Fruit fly (Drosophila melanogaster) whole organism, embryonic: Measurements from ENCODE around the gene Rpn10.

ENCODE experiments used
- B-H2 ChIP-seq: fragments of 200-800 bp; sonication (Bioruptor generic); optimal IDR thresholded peaks from 2 replicates; lab custom pipeline; 2018; ENCODE audit warnings: missing biosample characterization, mild to moderate bottlenecking, missing genetic modification characterization
- Bgb ChIP-seq: fragments of 200-800 bp; sonication (Bioruptor generic); IDR thresholded peaks from 2 replicates; pipeline ENCODE4 v1.3.6; 2022; ENCODE audit warnings: missing biosample characterization, missing genetic modification characterization; ENCODE audit not compliant: partially characterized antibody
- CG13287 ChIP-seq: fragments of 200-800 bp; sonication (Bioruptor generic); IDR thresholded peaks from 2 replicates; pipeline ENCODE4 v1.3.6; 2022; ENCODE audit warnings: missing biosample characterization, missing genetic modification characterization; ENCODE audit not compliant: partially characterized antibody
- CG14050 ChIP-seq: fragments of 200-800 bp; sonication (Bioruptor generic); IDR thresholded peaks from 3 replicates; pipeline ENCODE4 v1.3.6; 2022; ENCODE audit warnings: missing biosample characterization, missing genetic modification characterization
- CG14710 ChIP-seq: fragments of 200-800 bp; sonication (Bioruptor generic); optimal IDR thresholded peaks from 3 replicates; lab custom pipeline; 2019; ENCODE audit warnings: missing biosample characterization, mild to moderate bottlenecking, missing genetic modification characterization, moderate library complexity
- CG2129 ChIP-seq: fragments of 200-800 bp; sonication (Bioruptor generic); IDR thresholded peaks from 2 replicates; pipeline ENCODE4 v1.3.6; 2022; ENCODE audit warnings: missing biosample characterization, missing genetic modification characterization; ENCODE audit not compliant: partially characterized antibody
- CG2712 ChIP-seq: fragments of 200-800 bp; optimal IDR thresholded peaks from 3 replicates; lab custom pipeline; 2019; ENCODE audit warnings: missing biosample characterization, mild to moderate bottlenecking, missing genetic modification characterization, moderate library complexity
- CG4282 ChIP-seq: fragments of 200-800 bp; sonication (Bioruptor generic); optimal IDR thresholded peaks from 2 replicates; lab custom pipeline; 2016; ENCODE audit warnings: missing biosample characterization, missing genetic modification characterization
- CG43689 ChIP-seq: fragments of 200-800 bp; sonication (Bioruptor generic); IDR thresholded peaks from 2 replicates; pipeline ENCODE4 v1.3.6; 2022; ENCODE audit warnings: missing biosample characterization, missing genetic modification characterization
- CG6689 ChIP-seq: fragments of 200-800 bp; sonication (Bioruptor generic); IDR thresholded peaks from 2 replicates; pipeline ENCODE4 v1.3.6; 2022; ENCODE audit warnings: missing biosample characterization, missing genetic modification characterization
- CG7963 ChIP-seq: fragments of 200-800 bp; sonication (Bioruptor generic); IDR thresholded peaks from 3 replicates; pipeline ENCODE4 v1.3.6; 2022; ENCODE audit warnings: missing biosample characterization, missing genetic modification characterization; ENCODE audit not compliant: partially characterized antibody
- CG8388 ChIP-seq: fragments of 200-800 bp; sonication (Bioruptor generic); optimal IDR thresholded peaks from 2 replicates; lab custom pipeline; 2019; ENCODE audit warnings: missing biosample characterization, mild to moderate bottlenecking, missing genetic modification characterization, moderate library complexity
- CG9797 ChIP-seq: fragments of 200-800 bp; sonication (Bioruptor generic); optimal IDR thresholded peaks from 3 replicates; lab custom pipeline; 2018; ENCODE audit warnings: missing biosample characterization, mild to moderate bottlenecking, missing genetic modification characterization
- D19A ChIP-seq: fragments of 200-800 bp; optimal IDR thresholded peaks from 3 replicates; lab custom pipeline; 2019; ENCODE audit warnings: missing biosample characterization, mild to moderate bottlenecking, missing genetic modification characterization, moderate library complexity
- E2f2 ChIP-seq: fragments of 200-800 bp; sonication (Bioruptor generic); IDR thresholded peaks from 2 replicates; pipeline ENCODE4 v1.3.6; 2022; ENCODE audit warnings: missing biosample characterization, missing genetic modification characterization
- Eip74EF ChIP-seq, 2 experiments: fragments of 200-800 bp in 1 of 2; fragments of >200 bp in 1 of 2; sonication (Bioruptor generic) in 1 of 2; optimal IDR thresholded peaks; 2 replicates each; lab custom pipeline; 2017 to 2019; ENCODE audit warnings: missing biosample characterization in 2 of 2, missing genetic modification characterization in 2 of 2, mild to moderate bottlenecking in 1 of 2, moderate library complexity in 1 of 2
- HLH4C ChIP-seq: fragments of 200-800 bp; sonication (Bioruptor generic); IDR thresholded peaks from 3 replicates; pipeline ENCODE4 v1.3.6; 2022; ENCODE audit warnings: missing biosample characterization, missing genetic modification characterization; ENCODE audit not compliant: partially characterized antibody
- HmgZ ChIP-seq: fragments of 200-800 bp; sonication (Bioruptor generic); optimal IDR thresholded peaks from 2 replicates; lab custom pipeline; 2018; ENCODE audit warnings: missing biosample characterization, mild to moderate bottlenecking, missing genetic modification characterization
- Hmr ChIP-seq: fragments of 200-800 bp; sonication (Bioruptor generic); optimal IDR thresholded peaks from 3 replicates; lab custom pipeline; 2017; ENCODE audit warnings: mild to moderate bottlenecking, missing biosample characterization, missing genetic modification reagents, missing genetic modification characterization
- MESR4 ChIP-seq: fragments of 200-800 bp; sonication (Bioruptor generic); optimal IDR thresholded peaks from 2 replicates; lab custom pipeline; 2018; ENCODE audit warnings: missing biosample characterization, mild to moderate bottlenecking, missing genetic modification characterization, moderate library complexity
- Myb ChIP-seq: fragments of 200-800 bp; sonication (Bioruptor generic); optimal IDR thresholded peaks from 2 replicates; lab custom pipeline; 2016; ENCODE audit warnings: missing biosample characterization, missing genetic modification characterization
- Oli ChIP-seq: fragments of 200-800 bp; sonication (Bioruptor generic); optimal IDR thresholded peaks from 2 replicates; lab custom pipeline; 2018; ENCODE audit warnings: missing biosample characterization, mild to moderate bottlenecking, missing genetic modification characterization, moderate library complexity
- Opbp ChIP-seq: fragments of 200-800 bp; sonication (Bioruptor generic); IDR thresholded peaks from 3 replicates; pipeline ENCODE4 v1.3.6; 2022; ENCODE audit warnings: missing biosample characterization, missing genetic modification characterization; ENCODE audit not compliant: partially characterized antibody
- Rfx ChIP-seq: fragments of 200-800 bp; sonication (Bioruptor generic); IDR thresholded peaks from 2 replicates; pipeline ENCODE4 v1.3.6; 2022; ENCODE audit warnings: missing biosample characterization, missing genetic modification characterization
- Sin3A ChIP-seq: fragments of >200 bp; optimal IDR thresholded peaks from 2 replicates; lab custom pipeline; 2018
- Sry-δ ChIP-seq: fragments of 200-800 bp; sonication (Bioruptor generic); optimal IDR thresholded peaks from 2 replicates; lab custom pipeline; 2016; ENCODE audit warnings: missing biosample characterization, missing genetic modification characterization
- Ssrp ChIP-seq: fragments of 200-800 bp; sonication (Bioruptor generic); optimal IDR thresholded peaks from 2 replicates; lab custom pipeline; 2018; ENCODE audit warnings: missing biosample characterization, mild to moderate bottlenecking, missing genetic modification characterization, moderate library complexity
- YL-1 ChIP-seq: fragments of 200-800 bp; sonication (Bioruptor generic); optimal IDR thresholded peaks from 3 replicates; lab custom pipeline; 2017; ENCODE audit warnings: missing biosample characterization, mild to moderate bottlenecking, missing genetic modification characterization
- ab ChIP-seq: fragments of 200-800 bp; sonication (Bioruptor generic); optimal IDR thresholded peaks from 2 replicates; lab custom pipeline; 2016; ENCODE audit warnings: missing biosample characterization, missing genetic modification characterization
- amos ChIP-seq: fragments of 200-800 bp; sonication (Bioruptor generic); IDR thresholded peaks from 2 replicates; pipeline ENCODE4 v1.3.6; 2022; ENCODE audit warnings: missing biosample characterization, missing genetic modification characterization; ENCODE audit not compliant: partially characterized antibody
- bbx ChIP-seq: fragments of 200-800 bp; sonication (Bioruptor generic); IDR thresholded peaks from 2 replicates; pipeline ENCODE4 v1.3.6; 2022; ENCODE audit warnings: missing biosample characterization, missing genetic modification characterization; ENCODE audit not compliant: partially characterized antibody
- bowl ChIP-seq: fragments of 200-800 bp; sonication (Bioruptor generic); IDR thresholded peaks from 2 replicates; pipeline ENCODE4 v1.3.6; 2022; ENCODE audit warnings: missing biosample characterization, missing genetic modification characterization
- dati ChIP-seq: fragments of 200-800 bp; sonication (Bioruptor generic); IDR thresholded peaks from 2 replicates; pipeline ENCODE4 v1.3.6; 2022; ENCODE audit warnings: missing biosample characterization, missing genetic modification characterization
- dmrt99B ChIP-seq: fragments of 200-800 bp; sonication (Bioruptor generic); optimal IDR thresholded peaks from 2 replicates; lab custom pipeline; 2018; ENCODE audit warnings: missing biosample characterization, mild to moderate bottlenecking, missing genetic modification characterization, moderate library complexity
- exex ChIP-seq: fragments of 200-800 bp; sonication (Bioruptor generic); optimal IDR thresholded peaks from 4 replicates; lab custom pipeline; 2018; ENCODE audit warnings: missing biosample characterization, mild to moderate bottlenecking, missing genetic modification characterization, moderate library complexity
- fru ChIP-seq: fragments of >200 bp; optimal IDR thresholded peaks from 2 replicates; lab custom pipeline; 2017
- grn ChIP-seq: fragments of 200-800 bp; sonication (Bioruptor generic); optimal IDR thresholded peaks from 3 replicates; lab custom pipeline; 2017; ENCODE audit warnings: missing biosample characterization, missing genetic modification characterization
- hb ChIP-seq: fragments of 200-800 bp; sonication (Bioruptor generic); IDR thresholded peaks from 3 replicates; pipeline ENCODE4 v1.3.6; 2022; ENCODE audit warnings: missing biosample characterization, missing genetic modification characterization; ENCODE audit not compliant: partially characterized antibody
- hkb ChIP-seq, 2 experiments: fragments of 200-800 bp in 1 of 2; fragments of >200 bp in 1 of 2; sonication (Bioruptor generic) in 1 of 2; IDR thresholded peaks in 1 of 2; optimal IDR thresholded peaks in 1 of 2; 2 replicates each; pipeline versions ENCODE4 v1.3.6 to Lab custom; 2017 to 2022; ENCODE audit warnings: missing biosample characterization in 1 of 2, missing genetic modification characterization in 1 of 2
- ind ChIP-seq: fragments of 200-800 bp; sonication (Bioruptor generic); optimal IDR thresholded peaks from 3 replicates; lab custom pipeline; 2016; ENCODE audit warnings: missing biosample characterization, missing genetic modification characterization
- inv ChIP-seq: fragments of 200-800 bp; sonication (Bioruptor generic); IDR thresholded peaks from 2 replicates; pipeline ENCODE4 v1.3.6; 2022; ENCODE audit warnings: missing biosample characterization, missing genetic modification characterization; ENCODE audit not compliant: partially characterized antibody
- lov ChIP-seq, 2 experiments: fragments of 200-800 bp in 1 of 2; fragments of >200 bp in 1 of 2; sonication (Bioruptor generic) in 1 of 2; IDR thresholded peaks in 1 of 2; optimal IDR thresholded peaks in 1 of 2; 2 replicates in 1 of 2; 3 replicates in 1 of 2; pipeline versions ENCODE4 v1.3.6 to Lab custom; 2017 to 2022; ENCODE audit warnings: missing biosample characterization in 1 of 2, missing genetic modification characterization in 1 of 2
- nerfin-1 ChIP-seq: fragments of 200-800 bp; sonication (Bioruptor generic); optimal IDR thresholded peaks from 3 replicates; lab custom pipeline; 2019; ENCODE audit warnings: missing biosample characterization, mild to moderate bottlenecking, missing genetic modification characterization, moderate library complexity
- otp ChIP-seq: fragments of 200-800 bp; sonication (Bioruptor generic); IDR thresholded peaks from 3 replicates; pipeline ENCODE4, ENCODE4 v1.3.6; 2022; ENCODE audit warnings: missing biosample characterization, missing genetic modification characterization
- pzg ChIP-seq: fragments of 200-800 bp; sonication (Bioruptor generic); optimal IDR thresholded peaks from 3 replicates; lab custom pipeline; 2018; ENCODE audit warnings: missing biosample characterization, mild to moderate bottlenecking, missing genetic modification characterization, moderate library complexity
- row ChIP-seq: fragments of 200-800 bp; sonication (Bioruptor generic); IDR thresholded peaks from 3 replicates; pipeline ENCODE4 v1.3.6; 2022; ENCODE audit warnings: missing biosample characterization, missing genetic modification characterization
- vnd ChIP-seq: fragments of 200-800 bp; sonication (Bioruptor generic); IDR thresholded peaks from 3 replicates; pipeline ENCODE4 v1.3.6; 2022; ENCODE audit warnings: missing biosample characterization, missing genetic modification characterization; ENCODE audit not compliant: partially characterized antibody
- wek ChIP-seq: fragments of 200-800 bp; sonication (Bioruptor generic); optimal IDR thresholded peaks from 3 replicates; lab custom pipeline; 2018; ENCODE audit warnings: missing biosample characterization, mild to moderate bottlenecking, missing genetic modification characterization, moderate library complexity
- z ChIP-seq: fragments of 200-800 bp; sonication (Bioruptor generic); IDR thresholded peaks from 3 replicates; pipeline ENCODE4 v1.3.6; 2022; ENCODE audit warnings: missing biosample characterization, missing genetic modification characterization

Rpn10 gene

dm6 chr3L:21554752-21555151 lies 18.0 kb downstream of the Rpn10 start, which contains the start of gene Wnk (continued):
- TF ChIP-seq CG8388 (GFP tag; lab: Kevin White, UChicago) (no peak), hkb (optimal IDR thresholded peaks at IDR 0.05; lab: Kevin White, UChicago) (no peak), hkb (GFP tag; IDR thresholded peaks at IDR 0.05; lab: Robert Waterston, UW) (no peak), Bgb (GFP tag; lab: Robert Waterston, UW) (peak; percentile 86), Myb (GFP tag; lab: Kevin White, UChicago) (peak; percentile 93), CG4282 (GFP tag; lab: Kevin White, UChicago) (no peak), Sin3A (peak; percentile 36), MESR4 (peak; percentile 89), HLH4C (peak; percentile 74), CG2712 (no peak), YL-1 (GFP tag; lab: Kevin White, UChicago) (peak; percentile 81), fru (lab: Kevin White, UChicago) (no peak), row (GFP tag; lab: Robert Waterston, UW) (no peak), Rfx (GFP tag; lab: Robert Waterston, UW) (no peak; the same call in 1 of the 2 replicates), z (GFP tag; lab: Robert Waterston, UW) (no peak), inv (GFP tag; lab: Robert Waterston, UW) (peak; percentile 59), Sry-δ (GFP tag; lab: Kevin White, UChicago) (peak; percentile 67), CG2129 (GFP tag; lab: Robert Waterston, UW) (0 out of 2 replicates have a peak, but pooled peaks have one; percentile 35), Eip74EF (GFP tag; optimal IDR thresholded peaks at IDR 0.05; lab: Kevin White, UChicago) (no peak), D19A (no peak), bbx (GFP tag; lab: Robert Waterston, UW) (peak; percentile 83), HmgZ (tag; lab: Kevin White, UChicago) (peak; percentile 30), dati (GFP tag; lab: Robert Waterston, UW) (no peak), CG13287 (peak; percentile 85), nerfin-1 (no peak), CG6689 (GFP tag; lab: Robert Waterston, UW) (no peak), ind (GFP tag; lab: Kevin White, UChicago) (no peak), Hmr (no peak), amos (peak; percentile 83), Oli (tag; lab: Kevin White, UChicago) (no peak), hb (0 out of 3 replicates have a peak, but pooled peaks have one; percentile 39), wek (GFP tag; lab: Kevin White, UChicago) (no peak), CG14050 (no peak), bowl (GFP tag; lab: Robert Waterston, UW) (no peak), B-H2 (GFP tag; lab: Kevin White, UChicago) (no peak), otp (no peak), E2f2 (GFP tag; lab: Robert Waterston, UW) (peak; percentile 30; the same call in 1 of the 2 replicates), dmrt99B (tag; lab: Kevin White, UChicago) (no peak), Opbp (GFP tag; lab: Robert Waterston, UW) (peak; percentile 83), CG7963 (GFP tag; lab: Robert Waterston, UW) (peak; percentile 75; the same call in 2 of the 3 replicates), lov (optimal IDR thresholded peaks at IDR 0.05; lab: Kevin White, UChicago) (no peak), lov (GFP tag; IDR thresholded peaks at IDR 0.05; lab: Robert Waterston, UW) (no peak), Ssrp (no peak), pzg (GFP tag; lab: Kevin White, UChicago) (peak; percentile 83), ab (GFP tag; lab: Kevin White, UChicago) (no peak), CG43689 (GFP tag; lab: Robert Waterston, UW) (no peak), exex (tag; lab: Kevin White, UChicago) (no peak), CG9797 (peak; percentile 33), vnd (GFP tag; lab: Robert Waterston, UW) (peak; percentile 57), CG14710 (tag; lab: Kevin White, UChicago) (no peak), grn (no peak)
